Worm (Caenorhabditis elegans) whole organism, mixed stage, embryonic: Measurements from ENCODE around the gene frm-5.2.

ENCODE experiments used
- hlh-1 ChIP-seq: fragments of 150-350 bp; optimal IDR thresholded peaks from 2 replicates; lab custom pipeline; 2014; ENCODE audit warnings: missing biosample characterization, missing genetic modification reagents, missing genetic modification characterization
- nhr-237 ChIP-seq: fragments of 150-350 bp; optimal IDR thresholded peaks from 2 replicates; lab custom pipeline; 2014; ENCODE audit warnings: missing biosample characterization, missing genetic modification characterization
- nhr-28 ChIP-seq: fragments of 150-350 bp; optimal IDR thresholded peaks from 2 replicates; lab custom pipeline; 2014; ENCODE audit warnings: missing biosample characterization, missing genetic modification characterization
- pha-4 ChIP-seq: fragments of 150-350 bp; optimal IDR thresholded peaks from 2 replicates; lab custom pipeline; 2018; ENCODE audit warnings: missing biosample characterization, missing genetic modification reagents, missing genetic modification characterization

- TF ChIP-seq pha-4 (tag; lab: Kevin White, UChicago) = no peak
- TF ChIP-seq nhr-237 (tag; lab: Kevin White, UChicago) = no peak
- TF ChIP-seq nhr-28 (tag; lab: Kevin White, UChicago) = no peak
- TF ChIP-seq hlh-1 = no peak
Measured at ce11 chrIV:58818-59217, 58.4 kb downstream of the frm-5.2 start, which contains the start of gene T05C7.5.
